Worm (Caenorhabditis elegans): ENCODE measurements around the gene aakb-1.
A peak's percentile ranks its signal among the peaks of the same experiment; 100 is the strongest.

Gene aakb-1

ce11 chrX:13730209-13730975, 25.2 kb upstream of the aakb-1 start (continued):
- no peak for TF ChIP-seq tbx-9 (tag; optimal IDR thresholded peaks at IDR 0.05; ENCODE audit: borderline replicate concordance)
- no peak for TF ChIP-seq atf-7 (tag; optimal IDR thresholded peaks at IDR 0.05)
- TF ChIP-seq ceh-79 (tag; optimal IDR thresholded peaks at IDR 0.05), result no peak
- TF ChIP-seq nhr-120 (GFP tag; IDR thresholded peaks at IDR 0.05), result 0 out of 2 replicates have a peak, but pooled peaks have one; percentile 80
- TF ChIP-seq nhr-179 (tag; optimal IDR thresholded peaks at IDR 0.05), result no peak
- no peak for TF ChIP-seq ets-4 (GFP tag; optimal IDR thresholded peaks at IDR 0.05)
- TF ChIP-seq mel-28 (tag; optimal IDR thresholded peaks at IDR 0.05; ENCODE audit: borderline replicate concordance), result no peak
- no peak for TF ChIP-seq F37B4.10 (GFP tag; IDR thresholded peaks at IDR 0.05)
- TF ChIP-seq ztf-28 (GFP tag; IDR thresholded peaks at IDR 0.05), result no peak
- TF ChIP-seq lsy-27 (tag; optimal IDR thresholded peaks at IDR 0.05; ENCODE audit: borderline replicate concordance, insufficient read depth), result no peak
- TF ChIP-seq ccch-3 (GFP tag; optimal IDR thresholded peaks at IDR 0.05), result no peak
- TF ChIP-seq gei-17 (GFP tag; optimal IDR thresholded peaks at IDR 0.05), result no peak
- TF ChIP-seq hlh-12 (tag; optimal IDR thresholded peaks at IDR 0.05), result no peak
- peak; percentile 57 for TF ChIP-seq snpc-1.3 (tag; optimal IDR thresholded peaks at IDR 0.05; ENCODE audit: insufficient read depth)
- TF ChIP-seq hlh-26 (GFP tag; conservative IDR thresholded peaks at IDR 0.05), result no peak
- TF ChIP-seq unc-130 (GFP tag; optimal IDR thresholded peaks at IDR 0.05), result peak; percentile 22
- TF ChIP-seq lin-54 (GFP tag; optimal IDR thresholded peaks at IDR 0.05), result peak; percentile 38
- no peak for TF ChIP-seq nhr-27 (tag; optimal IDR thresholded peaks at IDR 0.05)
- no peak; the same call in 1 of the 2 replicates for TF ChIP-seq B0336.3 (GFP tag; IDR thresholded peaks at IDR 0.05)
- peak; percentile 24 for TF ChIP-seq F22D6.2 (tag; optimal IDR thresholded peaks at IDR 0.05)
- TF ChIP-seq madf-3 (GFP tag; IDR thresholded peaks at IDR 0.05), result no peak
- no peak for TF ChIP-seq F55B11.4 (tag; optimal IDR thresholded peaks at IDR 0.05; ENCODE audit: borderline replicate concordance, insufficient read depth)
- TF ChIP-seq fkh-3 (tag; optimal IDR thresholded peaks at IDR 0.05), result no peak
- TF ChIP-seq egrh-3 (GFP tag; IDR thresholded peaks at IDR 0.05), result no peak; the same call in 1 of the 2 replicates
- TF ChIP-seq F57C9.4 (tag; optimal IDR thresholded peaks at IDR 0.05), result no peak
- TF ChIP-seq egl-18 (GFP tag; IDR thresholded peaks at IDR 0.05), result no peak
- no peak for TF ChIP-seq C17E4.6 (GFP tag; IDR thresholded peaks at IDR 0.05)
- no peak for TF ChIP-seq F57A8.1 (GFP tag; optimal IDR thresholded peaks at IDR 0.05)
- TF ChIP-seq lag-1 (GFP tag; IDR thresholded peaks at IDR 0.05), result no peak
- TF ChIP-seq B0035.1 (tag; optimal IDR thresholded peaks at IDR 0.05), result peak; percentile 35
- 0 out of 2 replicates have a peak, but pooled peaks have one; percentile 25 for TF ChIP-seq let-526 (GFP tag; IDR thresholded peaks at IDR 0.05)
- TF ChIP-seq Y95B8A.8 (GFP tag; IDR thresholded peaks at IDR 0.05), result no peak
- peak; percentile 78; the same call in 1 of the 2 replicates for TF ChIP-seq aptf-3 (GFP tag; IDR thresholded peaks at IDR 0.05)
- TF ChIP-seq sea-2 (GFP tag; IDR thresholded peaks at IDR 0.05), result peak; percentile 10; the same call in 1 of the 2 replicates
- TF ChIP-seq F33H1.4 (GFP tag; IDR thresholded peaks at IDR 0.05), result no peak
- TF ChIP-seq nfya-2 (GFP tag; IDR thresholded peaks at IDR 0.05), result no peak
- peak; percentile 58 for TF ChIP-seq dox-1 (GFP tag; IDR thresholded peaks at IDR 0.05)
- peak; percentile 58; the same call in 1 of the 2 replicates for TF ChIP-seq ekl-4 (GFP tag; IDR thresholded peaks at IDR 0.05)
- peak; percentile 23 for TF ChIP-seq him-1 (tag; optimal IDR thresholded peaks at IDR 0.05)
- TF ChIP-seq ceh-91 (GFP tag; IDR thresholded peaks at IDR 0.05), result no peak
- TF ChIP-seq lir-1 (GFP tag; conservative IDR thresholded peaks at IDR 0.05), result 0 out of 2 replicates have a peak, but pooled peaks have one; percentile 23
- TF ChIP-seq attf-6 (GFP tag; IDR thresholded peaks at IDR 0.05), result peak; percentile 68
- no peak for TF ChIP-seq Y53F4B.3 (GFP tag; IDR thresholded peaks at IDR 0.05)
